Fruit fly (Drosophila melanogaster) whole organism, prepupa: ENCODE measurements around the gene DCTN1-p150.

Experiments used
- CG10669 ChIP-seq: fragments of 200-800 bp; sonication (Bioruptor generic); optimal IDR thresholded peaks from 3 replicates; lab custom pipeline; 2018; ENCODE audit warnings: missing biosample characterization, mild to moderate bottlenecking, missing genetic modification characterization, moderate library complexity
- CG16779 ChIP-seq: fragments of 200-800 bp; sonication (Bioruptor generic); optimal IDR thresholded peaks from 3 replicates; lab custom pipeline; 2017; ENCODE audit warnings: missing biosample characterization, mild to moderate bottlenecking, missing genetic modification characterization
- dac ChIP-seq: fragments of 200-800 bp; sonication (Bioruptor generic); optimal IDR thresholded peaks from 2 replicates; lab custom pipeline; 2017; ENCODE audit warnings: missing biosample characterization, mild to moderate bottlenecking, missing genetic modification characterization

- TF ChIP-seq CG10669 (no peak), dac (no peak), CG16779 (no peak)
Measured at dm6 chr3L:13964635-13965501, 35.7 kb downstream of the DCTN1-p150 start, which contains the start of the genes Meics, Nxf3 and ssp2.
